Worm (Caenorhabditis elegans): ENCODE data around the gene F36H12.17.
"Not testable (repeated sequence)": the region's sequence is repeated elsewhere in the genome, so short reads cannot be mapped to it uniquely, and the experiment has no call there.

Gene F36H12.17

DNA sequence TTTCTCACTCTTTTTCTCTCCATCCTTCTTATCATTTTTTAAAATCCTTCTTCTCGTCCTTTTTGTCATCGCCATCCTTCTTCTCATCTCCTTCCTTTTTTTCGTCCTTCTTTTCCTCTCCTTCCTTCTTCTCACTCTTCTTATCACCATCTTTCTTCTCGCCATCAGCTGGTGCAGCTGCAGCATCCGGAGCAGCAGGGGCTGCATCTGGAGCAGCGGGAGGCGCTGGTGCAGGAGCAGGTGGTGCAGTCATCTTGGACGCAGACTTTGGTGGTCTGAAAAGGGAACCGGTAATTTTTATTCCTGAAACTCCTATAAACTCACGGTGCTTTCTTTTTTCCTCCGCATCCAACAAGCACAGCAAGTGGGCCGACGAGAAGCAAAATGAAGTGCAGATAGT, 55.9 kb downstream of the F36H12.17 start:
- no peak for TF ChIP-seq ceh-45 (GFP tag; IDR thresholded peaks at IDR 0.05)
- TF ChIP-seq mec-3 (tag; optimal IDR thresholded peaks at IDR 0.05; ENCODE audit: borderline replicate concordance): no peak
- no peak for TF ChIP-seq npax-4 (tag; optimal IDR thresholded peaks at IDR 0.05)
- no peak for TF ChIP-seq sox-4 (tag; optimal IDR thresholded peaks at IDR 0.05)
- peak; percentile 15 for TF ChIP-seq elt-4 (tag; optimal IDR thresholded peaks at IDR 0.05)
- no peak for TF ChIP-seq ceh-48 (tag; optimal IDR thresholded peaks at IDR 0.05)
- TF ChIP-seq C38D4.7 (GFP tag; optimal IDR thresholded peaks at IDR 0.05): no peak
- TF ChIP-seq lin-11 (tag; optimal IDR thresholded peaks at IDR 0.05): no peak

DNA sequence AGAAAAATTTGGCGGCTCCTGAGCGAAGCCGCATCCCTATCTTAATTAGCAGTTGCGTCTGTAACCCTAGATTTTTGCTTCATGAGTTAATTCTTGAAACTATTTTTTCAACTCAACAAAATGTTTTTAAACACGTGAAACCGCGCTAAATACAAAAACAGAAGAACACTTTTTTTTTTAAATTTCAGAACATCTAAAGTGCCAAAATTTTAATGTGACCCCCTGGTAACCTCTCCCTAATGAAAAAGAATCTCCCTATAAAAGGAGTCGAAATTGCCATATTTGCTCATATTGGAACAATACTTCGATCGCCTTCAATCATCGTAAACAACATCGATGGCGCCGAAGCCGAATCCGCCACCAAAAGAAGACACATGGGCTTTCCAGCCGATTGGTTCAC, 59.2 kb downstream of the F36H12.17 start, which contains the start of gene nsph-4.2:
TSS of gene nsph-4.2 (plus strand) at position 301 of the 400 bp plus-strand sequence.
- TF ChIP-seq unc-42 (tag; optimal IDR thresholded peaks at IDR 0.05); ttx-3 (tag; optimal IDR thresholded peaks at IDR 0.05); T23F11.4 (GFP tag; optimal IDR thresholded peaks at IDR 0.05): not testable (repeated sequence)

Data from whole organism, late embryonic.